Fruit fly (Drosophila melanogaster) whole organism, prepupa: Measurements from ENCODE around the gene CG42536.

Source experiments
- Blimp-1 ChIP-seq: fragments of 200-800 bp; sonication (Bioruptor generic); optimal IDR thresholded peaks from 3 replicates; lab custom pipeline; 2017; ENCODE audit warnings: missing biosample characterization, missing genetic modification characterization, mild to moderate bottlenecking, moderate library complexity, missing genetic modification reagents
- CG10631 ChIP-seq: fragments of 200-800 bp; sonication (Bioruptor generic); optimal IDR thresholded peaks from 2 replicates; lab custom pipeline; 2016; ENCODE audit warnings: missing biosample characterization, missing genetic modification characterization
- CG10669 ChIP-seq: fragments of 200-800 bp; sonication (Bioruptor generic); optimal IDR thresholded peaks from 3 replicates; lab custom pipeline; 2018; ENCODE audit warnings: missing biosample characterization, mild to moderate bottlenecking, missing genetic modification characterization, moderate library complexity
- CG11762 ChIP-seq: fragments of 200-800 bp; sonication (Bioruptor generic); optimal IDR thresholded peaks from 3 replicates; lab custom pipeline; 2016; ENCODE audit warnings: missing biosample characterization, missing genetic modification characterization; ENCODE audit not compliant: insufficient read depth
- CG11902 ChIP-seq: fragments of 200-800 bp; sonication (Bioruptor generic); optimal IDR thresholded peaks from 3 replicates; lab custom pipeline; 2016; ENCODE audit warnings: missing biosample characterization, missing genetic modification characterization
- CG15336 ChIP-seq: fragments of 200-800 bp; sonication (Bioruptor generic); IDR thresholded peaks from 2 replicates; pipeline ENCODE4 v1.3.6; 2022; ENCODE audit warnings: missing biosample characterization, missing genetic modification characterization
- CG1621 ChIP-seq: fragments of 200-800 bp; sonication (Bioruptor generic); optimal IDR thresholded peaks from 3 replicates; lab custom pipeline; 2018; ENCODE audit warnings: missing biosample characterization, mild to moderate bottlenecking, missing genetic modification characterization
- CG32006 ChIP-seq: fragments of 200-800 bp; sonication (Bioruptor generic); optimal IDR thresholded peaks from 3 replicates; lab custom pipeline; 2017; ENCODE audit warnings: missing biosample characterization, mild to moderate bottlenecking, missing genetic modification characterization
- CG34406 ChIP-seq: fragments of 200-800 bp; sonication (Bioruptor generic); optimal IDR thresholded peaks from 3 replicates; lab custom pipeline; 2016; ENCODE audit warnings: missing biosample characterization, missing genetic modification characterization
- CG3919 ChIP-seq: fragments of 200-800 bp; sonication (Bioruptor generic); optimal IDR thresholded peaks from 3 replicates; lab custom pipeline; 2016; ENCODE audit warnings: missing biosample characterization, missing genetic modification characterization
- CG4318 ChIP-seq: fragments of 200-800 bp; sonication (Bioruptor generic); optimal IDR thresholded peaks from 3 replicates; lab custom pipeline; 2017; ENCODE audit warnings: missing biosample characterization, mild to moderate bottlenecking, missing genetic modification characterization
- CG6276 ChIP-seq: fragments of 200-800 bp; sonication (Bioruptor generic); optimal IDR thresholded peaks from 2 replicates; lab custom pipeline; 2017; ENCODE audit warnings: missing biosample characterization, mild to moderate bottlenecking, missing genetic modification characterization
- CG6792 ChIP-seq: fragments of 200-800 bp; sonication (Bioruptor generic); optimal IDR thresholded peaks from 3 replicates; lab custom pipeline; 2016; ENCODE audit warnings: missing biosample characterization, missing genetic modification characterization
- CG6808 ChIP-seq: fragments of 200-800 bp; sonication (Bioruptor generic); optimal IDR thresholded peaks from 3 replicates; lab custom pipeline; 2017; ENCODE audit warnings: missing biosample characterization, missing genetic modification characterization, mild to moderate bottlenecking, moderate library complexity, missing genetic modification reagents
- CG6854 ChIP-seq: fragments of 200-800 bp; sonication (Bioruptor generic); optimal IDR thresholded peaks from 2 replicates; lab custom pipeline; 2017; ENCODE audit warnings: missing biosample characterization, mild to moderate bottlenecking, missing genetic modification characterization
- CG7368 ChIP-seq: fragments of 200-800 bp; sonication (Bioruptor generic); optimal IDR thresholded peaks from 3 replicates; lab custom pipeline; 2016; ENCODE audit warnings: missing biosample characterization, missing genetic modification characterization
- CG8319 ChIP-seq: fragments of 200-800 bp; sonication (Bioruptor generic); optimal IDR thresholded peaks from 3 replicates; lab custom pipeline; 2016; ENCODE audit warnings: missing biosample characterization, missing genetic modification characterization
- CG8632 ChIP-seq: fragments of 200-800 bp; sonication (Bioruptor generic); optimal IDR thresholded peaks from 3 replicates; lab custom pipeline; 2016; ENCODE audit warnings: missing biosample characterization, missing genetic modification characterization
- CG9139 ChIP-seq: fragments of 200-800 bp; sonication (Bioruptor generic); optimal IDR thresholded peaks from 3 replicates; lab custom pipeline; 2017; ENCODE audit warnings: missing biosample characterization, mild to moderate bottlenecking, missing genetic modification characterization
- Eip75B ChIP-seq: fragments of 200-800 bp; sonication (Bioruptor generic); optimal IDR thresholded peaks from 3 replicates; lab custom pipeline; 2016; ENCODE audit warnings: missing biosample characterization, missing genetic modification characterization
- Eip93F ChIP-seq: fragments of 200-800 bp; sonication (Bioruptor generic); optimal IDR thresholded peaks from 2 replicates; lab custom pipeline; 2016; ENCODE audit warnings: missing biosample characterization, mild to moderate bottlenecking, missing genetic modification characterization
- Ets21C ChIP-seq: fragments of 200-800 bp; sonication (Bioruptor generic); optimal IDR thresholded peaks from 3 replicates; lab custom pipeline; 2016; ENCODE audit warnings: missing biosample characterization, missing genetic modification characterization
- Ets96B ChIP-seq: fragments of 200-800 bp; optimal IDR thresholded peaks from 2 replicates; lab custom pipeline; 2019; ENCODE audit warnings: missing biosample characterization, mild to moderate bottlenecking, missing genetic modification characterization, moderate library complexity
- Gug ChIP-seq: fragments of 200-800 bp; sonication (Bioruptor generic); IDR thresholded peaks from 2 replicates; pipeline ENCODE4 v1.3.6; 2022; ENCODE audit warnings: missing biosample characterization, missing genetic modification characterization
- Hr38 ChIP-seq: sonication (Bioruptor generic); optimal IDR thresholded peaks from 2 replicates; lab custom pipeline; 2016; ENCODE audit warnings: missing biosample characterization, missing genetic modification characterization
- Hr39 ChIP-seq: fragments of 200-800 bp; sonication (Bioruptor generic); optimal IDR thresholded peaks from 2 replicates; lab custom pipeline; 2016; ENCODE audit warnings: missing biosample characterization, missing genetic modification characterization
- Hr4 ChIP-seq: fragments of 200-800 bp; sonication (Bioruptor generic); optimal IDR thresholded peaks from 3 replicates; lab custom pipeline; 2016; ENCODE audit warnings: missing biosample characterization, missing genetic modification characterization
- Met ChIP-seq: fragments of 200-800 bp; sonication (Bioruptor generic); optimal IDR thresholded peaks from 3 replicates; lab custom pipeline; 2016; ENCODE audit warnings: missing biosample characterization, missing genetic modification characterization
- OdsH ChIP-seq: fragments of 200-800 bp; sonication (Bioruptor generic); optimal IDR thresholded peaks from 3 replicates; lab custom pipeline; 2016; ENCODE audit warnings: missing biosample characterization, missing genetic modification characterization
- Smox ChIP-seq: fragments of 200-800 bp; sonication (Bioruptor generic); optimal IDR thresholded peaks from 3 replicates; lab custom pipeline; 2016; ENCODE audit warnings: missing biosample characterization, missing genetic modification characterization
- Sox14 ChIP-seq: fragments of 200-800 bp; sonication (Bioruptor generic); optimal IDR thresholded peaks from 3 replicates; lab custom pipeline; 2016; ENCODE audit warnings: missing biosample characterization, missing genetic modification characterization
- Sox15 ChIP-seq: fragments of 200-800 bp; sonication (Bioruptor generic); optimal IDR thresholded peaks from 3 replicates; lab custom pipeline; 2016; ENCODE audit warnings: missing biosample characterization, missing genetic modification characterization
- achi ChIP-seq: fragments of 200-800 bp; sonication (Bioruptor generic); optimal IDR thresholded peaks from 3 replicates; lab custom pipeline; 2016; ENCODE audit warnings: missing biosample characterization, missing genetic modification characterization
- acj6 ChIP-seq: fragments of 200-800 bp; sonication (Bioruptor generic); optimal IDR thresholded peaks from 3 replicates; lab custom pipeline; 2016; ENCODE audit warnings: missing biosample characterization, missing genetic modification characterization
- cyc ChIP-seq: fragments of 200-800 bp; sonication (Bioruptor generic); optimal IDR thresholded peaks from 3 replicates; lab custom pipeline; 2016; ENCODE audit warnings: missing biosample characterization, missing genetic modification characterization
- eg ChIP-seq: fragments of 200-800 bp; sonication (Bioruptor generic); IDR thresholded peaks from 3 replicates; pipeline ENCODE4 v1.3.6; 2022; ENCODE audit warnings: missing biosample characterization, missing genetic modification characterization
- fd85E ChIP-seq: fragments of 200-800 bp; sonication (Bioruptor generic); optimal IDR thresholded peaks from 3 replicates; lab custom pipeline; 2016; ENCODE audit warnings: missing biosample characterization, missing genetic modification characterization
- lz ChIP-seq: fragments of 200-800 bp; sonication (Bioruptor generic); optimal IDR thresholded peaks from 3 replicates; lab custom pipeline; 2016; ENCODE audit warnings: missing biosample characterization, missing genetic modification characterization
- net ChIP-seq: fragments of 200-800 bp; sonication (Bioruptor generic); optimal IDR thresholded peaks from 3 replicates; lab custom pipeline; 2016; ENCODE audit warnings: missing biosample characterization, missing genetic modification characterization
- pdm3 ChIP-seq: fragments of 200-800 bp; sonication (Bioruptor generic); optimal IDR thresholded peaks from 3 replicates; lab custom pipeline; 2016; ENCODE audit warnings: missing biosample characterization, missing genetic modification characterization
- salr ChIP-seq, 2 experiments: fragments of 200-800 bp; sonication (Bioruptor generic); optimal IDR thresholded peaks; 3 replicates each; lab custom pipeline; 2016 to 2018; ENCODE audit warnings: missing biosample characterization in 2 of 2, missing genetic modification characterization in 2 of 2, mild to moderate bottlenecking in 1 of 2
- svp ChIP-seq: fragments of 200-800 bp; sonication (Bioruptor generic); peaks from one replicate; lab custom pipeline; 2016; ENCODE audit warnings: missing biosample characterization, missing genetic modification characterization
- topi ChIP-seq: fragments of 200-800 bp; sonication (Bioruptor generic); optimal IDR thresholded peaks from 3 replicates; lab custom pipeline; 2016; ENCODE audit warnings: missing biosample characterization, missing genetic modification characterization
- vri ChIP-seq: fragments of 200-800 bp; sonication (Bioruptor generic); optimal IDR thresholded peaks from 3 replicates; lab custom pipeline; 2016; ENCODE audit warnings: missing biosample characterization, mild to moderate bottlenecking, missing genetic modification characterization

Gene CG42536

dm6 chr3L:10664511-10665062 is 34.7 kb upstream of the CG42536 start, which contains the start of gene simj (continued):
- TF ChIP-seq Eip93F (GFP tag; lab: Kevin White, UChicago) (peak; percentile 50), CG6808 (peak; percentile 42), vri (peak; percentile 60), Ets96B (tag; lab: Kevin White, UChicago) (peak; percentile 36), CG6854 (GFP tag; lab: Kevin White, UChicago) (peak; percentile 71), Eip75B (GFP tag; lab: Kevin White, UChicago) (peak; percentile 48), CG15336 (GFP tag; lab: Robert Waterston, UW) (peak; percentile 57; the same call in 1 of the 2 replicates), acj6 (GFP tag; lab: Kevin White, UChicago) (peak; percentile 10), Smox (GFP tag; lab: Kevin White, UChicago) (peak; percentile 28), CG6792 (GFP tag; lab: Kevin White, UChicago) (peak; percentile 17), CG8632 (peak; percentile 13), CG4318 (GFP tag; lab: Kevin White, UChicago) (no peak), achi (peak; percentile 4), pdm3 (GFP tag; lab: Kevin White, UChicago) (peak; percentile 23), eg (peak; percentile 81), Hr39 (no peak), CG6276 (GFP tag; lab: Kevin White, UChicago) (peak; percentile 32), Sox15 (GFP tag; lab: Kevin White, UChicago) (no peak), Hr4 (GFP tag; lab: Kevin White, UChicago) (no peak), Blimp-1 (GFP tag; lab: Kevin White, UChicago) (peak; percentile 13), CG1621 (peak; percentile 41), CG8319 (GFP tag; lab: Kevin White, UChicago) (no peak), net (peak; percentile 56), topi (peak; percentile 54), CG10631 (GFP tag; lab: Kevin White, UChicago) (no peak), fd85E (GFP tag; lab: Kevin White, UChicago) (peak; percentile 60), lz (GFP tag; lab: Kevin White, UChicago) (peak; percentile 39), CG11762 (GFP tag; lab: Kevin White, UChicago) (no peak), CG34406 (GFP tag; lab: Kevin White, UChicago) (peak; percentile 17), CG9139 (GFP tag; lab: Kevin White, UChicago) (peak; percentile 27)

- TF ChIP-seq OdsH: no peak
- peak; percentile 97 for TF ChIP-seq svp (GFP tag; lab: Kevin White, UChicago)
These were observed 33.4 kb upstream of the CG42536 start, which contains the start of gene Adi1 for dm6 chr3L:10663190-10663763. TSS of gene Adi1 (plus strand) at chr3L:10663376.

dm6 chr3L:10660744-10661589 is 31.1 kb upstream of the CG42536 start, which contains the start of the genes CG32066 and CG8003:
TSS of gene CG32066 (minus strand) at chr3L:10661013.
TSS of gene CG8003 (plus strand) at chr3L:10661475.
- TF ChIP-seq svp (GFP tag; lab: Kevin White, UChicago) (peak; percentile 74), CG32006 (GFP tag; lab: Kevin White, UChicago) (peak; percentile 35), CG10669 (GFP tag; lab: Kevin White, UChicago) (peak; percentile 27), CG6276 (GFP tag; lab: Kevin White, UChicago) (peak; percentile 13), CG4318 (GFP tag; lab: Kevin White, UChicago) (no peak), CG34406 (GFP tag; lab: Kevin White, UChicago) (no peak), salr (GFP tag; optimal IDR thresholded peaks at IDR 0.05; lab: Kevin White, UChicago) (no peak), Hr4 (GFP tag; lab: Kevin White, UChicago) (no peak), Sox14 (GFP tag; lab: Kevin White, UChicago) (peak; percentile 3), Eip93F (GFP tag; lab: Kevin White, UChicago) (peak; percentile 79), CG3919 (GFP tag; lab: Kevin White, UChicago) (peak; percentile 26), fd85E (GFP tag; lab: Kevin White, UChicago) (no peak), CG6854 (GFP tag; lab: Kevin White, UChicago) (peak; percentile 78), CG10631 (GFP tag; lab: Kevin White, UChicago) (peak; percentile 66), Gug (no peak), CG7368 (no peak), Hr38 (GFP tag; lab: Kevin White, UChicago) (no peak), achi (peak; percentile 38), CG1621 (no peak), Sox15 (GFP tag; lab: Kevin White, UChicago) (no peak), CG11762 (GFP tag; lab: Kevin White, UChicago) (no peak), Ets21C (GFP tag; lab: Kevin White, UChicago) (no peak), Met (GFP tag; lab: Kevin White, UChicago) (peak; percentile 7), cyc (no peak), CG11902 (GFP tag; lab: Kevin White, UChicago) (no peak)
